Fruit fly (Drosophila melanogaster): ENCODE measurements around the gene CG5004.
A peak's percentile ranks its signal among the peaks of the same experiment; 100 is the strongest.

The CG5004 gene

dm6 chrX:17147983-17148637, 40.7 kb downstream of the CG5004 start, which contains the start of gene RpS5a (continued):
- TF ChIP-seq CG30403 (GFP tag; optimal IDR thresholded peaks at IDR 0.05) (peak; percentile 80), CG1832 (GFP tag; optimal IDR thresholded peaks at IDR 0.05) (no peak), Hr78 (GFP tag; optimal IDR thresholded peaks at IDR 0.05) (no peak), CG33213 (GFP tag; optimal IDR thresholded peaks at IDR 0.05) (peak; percentile 86), CG15269 (tag; optimal IDR thresholded peaks at IDR 0.05) (peak; percentile 58), CG5953 (GFP tag; IDR thresholded peaks at IDR 0.05) (no peak), mam (GFP tag; optimal IDR thresholded peaks at IDR 0.05) (peak; percentile 82), CG5245 (GFP tag; optimal IDR thresholded peaks at IDR 0.05) (peak; percentile 61), psq (GFP tag; optimal IDR thresholded peaks at IDR 0.05) (no peak), CG17802 (tag; optimal IDR thresholded peaks at IDR 0.05) (peak; percentile 64), tll (GFP tag; optimal IDR thresholded peaks at IDR 0.05) (peak in 1 of 2 experiments; percentile 97), CG17361 (GFP tag; IDR thresholded peaks at IDR 0.05) (peak; percentile 82), CG17186 (GFP tag; optimal IDR thresholded peaks at IDR 0.05) (peak; percentile 86), nau (GFP tag; optimal IDR thresholded peaks at IDR 0.05) (no peak), CG18764 (GFP tag; optimal IDR thresholded peaks at IDR 0.05) (peak; percentile 79), CG7357 (GFP tag; IDR thresholded peaks at IDR 0.05) (peak; percentile 53; the same call in 2 of the 3 replicates), MESR4 (GFP tag; optimal IDR thresholded peaks at IDR 0.05) (peak; percentile 94), CG34224 (GFP tag; IDR thresholded peaks at IDR 0.05; ENCODE audit: partially characterized antibody) (peak; percentile 62), CG12391 (tag; optimal IDR thresholded peaks at IDR 0.05) (peak; percentile 66), insv (GFP tag; optimal IDR thresholded peaks at IDR 0.05) (peak in 1 of 2 experiments; percentile 53), unpg (GFP tag; optimal IDR thresholded peaks at IDR 0.05) (peak; percentile 58), Dfd (GFP tag; optimal IDR thresholded peaks at IDR 0.05) (no peak), inv (GFP tag; IDR thresholded peaks at IDR 0.05; ENCODE audit: partially characterized antibody) (peak; percentile 87), CG14965 (GFP tag; optimal IDR thresholded peaks at IDR 0.05; ENCODE audit: borderline replicate concordance) (peak; percentile 55), sisA (GFP tag; IDR thresholded peaks at IDR 0.05) (peak; percentile 65), CG4854 (GFP tag; optimal IDR thresholded peaks at IDR 0.05) (peak; percentile 70), ab (GFP tag; optimal IDR thresholded peaks at IDR 0.05) (no peak), CG9817 (tag; optimal IDR thresholded peaks at IDR 0.05) (peak; percentile 77), btn (GFP tag; optimal IDR thresholded peaks at IDR 0.05) (peak; percentile 22), CG4707 (GFP tag; optimal IDR thresholded peaks at IDR 0.05) (peak; percentile 76), Dek (tag; optimal IDR thresholded peaks at IDR 0.05) (peak; percentile 51), CG8944 (GFP tag; optimal IDR thresholded peaks at IDR 0.05) (peak; percentile 66), E2f1 (GFP tag; IDR thresholded peaks at IDR 0.05) (peak; percentile 44; the same call in 1 of the 2 replicates), gsb (GFP tag; IDR thresholded peaks at IDR 0.05) (no peak; the same call in 1 of the 2 replicates), CG10147 (GFP tag; optimal IDR thresholded peaks at IDR 0.05) (peak; percentile 64), Blimp-1 (GFP tag; optimal IDR thresholded peaks at IDR 0.05) (peak; percentile 37), luna (GFP tag; optimal IDR thresholded peaks at IDR 0.05) (peak; percentile 69), pan (optimal IDR thresholded peaks at IDR 0.05) (no peak), pan (GFP tag; optimal IDR thresholded peaks at IDR 0.05 in 1 of 2, IDR thresholded peaks at IDR 0.05 in 1 of 2) (peak in 1 of 2 experiments; percentile 78), CG10565 (GFP tag; optimal IDR thresholded peaks at IDR 0.05) (peak; percentile 49), pita (GFP tag; optimal IDR thresholded peaks at IDR 0.05) (no peak), NC2α (GFP tag; optimal IDR thresholded peaks at IDR 0.05) (peak; percentile 54), Neu2 (GFP tag; optimal IDR thresholded peaks at IDR 0.05; ENCODE audit: borderline replicate concordance) (peak; percentile 53), Xbp1 (GFP tag; optimal IDR thresholded peaks at IDR 0.05) (peak; percentile 74), CG10654 (GFP tag; optimal IDR thresholded peaks at IDR 0.05) (peak; percentile 79), kay (GFP tag; optimal IDR thresholded peaks at IDR 0.05) (peak; percentile 13), CG3838 (GFP tag; optimal IDR thresholded peaks at IDR 0.05) (no peak), Dll (GFP tag; IDR thresholded peaks at IDR 0.05; ENCODE audit: partially characterized antibody) (peak; percentile 86), h (optimal IDR thresholded peaks at IDR 0.05) (no peak)

Measured in whole organism, embryonic.